Fruit fly (Drosophila melanogaster): ENCODE measurements around the gene Rcd5.

dm6 chr3L:4007256-4007655 lies 33.1 kb upstream of the Rcd5 start:
- no peak for TF ChIP-seq EcR (GFP tag; optimal IDR thresholded peaks at IDR 0.05)
- no peak for TF ChIP-seq usp (GFP tag; optimal IDR thresholded peaks at IDR 0.05)
- TF ChIP-seq pan (optimal IDR thresholded peaks at IDR 0.05): no peak

All from whole organism.